Worm (Caenorhabditis elegans) whole organism, L1 larva: Measurements from ENCODE around the gene grl-5.

ENCODE experiments used
- F16B12.6 ChIP-seq: fragments of 150-350 bp; optimal IDR thresholded peaks from 2 replicates; lab custom pipeline; 2014; ENCODE audit warnings: missing biosample characterization, missing genetic modification characterization
- aha-1 ChIP-seq: fragments of 150-350 bp; optimal IDR thresholded peaks from 2 replicates; lab custom pipeline; 2014; ENCODE audit warnings: missing biosample characterization, missing genetic modification characterization
- ceh-82 ChIP-seq, 3 experiments: fragments of 150-350 bp in 1 of 3; sonication (generic microtip) in 2 of 3; optimal IDR thresholded peaks; 2 replicates each; lab custom pipeline; 2014 to 2017; ENCODE audit warnings: missing biosample characterization in 3 of 3, missing genetic modification characterization in 3 of 3
- dpl-1 ChIP-seq, 3 experiments: fragments of 150-350 bp in 2 of 3; sonication (generic microtip) in 1 of 3; optimal IDR thresholded peaks; 2 replicates each; lab custom pipeline; 2014 to 2017; ENCODE audit warnings: missing biosample characterization in 3 of 3, missing genetic modification characterization in 3 of 3, missing genetic modification reagents in 3 of 3
- egl-27 ChIP-seq, 2 experiments: fragments of 150-350 bp in 1 of 2; sonication (generic microtip); optimal IDR thresholded peaks; 3 replicates each; lab custom pipeline; 2017 to 2018; ENCODE audit warnings: missing biosample characterization in 2 of 2, missing genetic modification characterization in 2 of 2, missing genetic modification reagents in 2 of 2
- grh-1 ChIP-seq: fragments of 200-800 bp; sonication (Bioruptor generic); IDR thresholded peaks from 2 replicates; pipeline ENCODE4 v1.3.6; 2022; ENCODE audit warnings: missing genetic modification reagents, missing genetic modification characterization, missing compliant biosample characterization
- mdl-1 ChIP-seq, 2 experiments: fragments of 150-350 bp; optimal IDR thresholded peaks; 2 replicates each; lab custom pipeline; 2014 to 2017; ENCODE audit warnings: missing biosample characterization in 2 of 2, missing genetic modification characterization in 2 of 2, inconsistent platforms in 1 of 2
- nhr-237 ChIP-seq: fragments of 150-350 bp; optimal IDR thresholded peaks from 2 replicates; lab custom pipeline; 2014; ENCODE audit warnings: missing biosample characterization, missing genetic modification characterization
- zag-1 ChIP-seq: fragments of 150-350 bp; optimal IDR thresholded peaks from 2 replicates; lab custom pipeline; 2014; ENCODE audit warnings: missing biosample characterization, missing genetic modification characterization
- zip-4 ChIP-seq: fragments of 200-800 bp; sonication (Bioruptor generic); optimal IDR thresholded peaks from 2 replicates; lab custom pipeline; 2018; ENCODE audit warnings: mild to moderate bottlenecking, missing genetic modification characterization, moderate library complexity, missing compliant biosample characterization
- ztf-11 ChIP-seq, 2 experiments: sonication (generic microtip); optimal IDR thresholded peaks; 2 replicates each; lab custom pipeline; 2016 to 2017; ENCODE audit warnings: missing genetic modification characterization in 2 of 2, missing biosample characterization in 1 of 2, missing compliant biosample characterization in 1 of 2
- ztf-4 ChIP-seq: fragments of 150-350 bp; optimal IDR thresholded peaks from 2 replicates; lab custom pipeline; 2014; ENCODE audit warnings: missing biosample characterization, missing genetic modification characterization

DNA sequence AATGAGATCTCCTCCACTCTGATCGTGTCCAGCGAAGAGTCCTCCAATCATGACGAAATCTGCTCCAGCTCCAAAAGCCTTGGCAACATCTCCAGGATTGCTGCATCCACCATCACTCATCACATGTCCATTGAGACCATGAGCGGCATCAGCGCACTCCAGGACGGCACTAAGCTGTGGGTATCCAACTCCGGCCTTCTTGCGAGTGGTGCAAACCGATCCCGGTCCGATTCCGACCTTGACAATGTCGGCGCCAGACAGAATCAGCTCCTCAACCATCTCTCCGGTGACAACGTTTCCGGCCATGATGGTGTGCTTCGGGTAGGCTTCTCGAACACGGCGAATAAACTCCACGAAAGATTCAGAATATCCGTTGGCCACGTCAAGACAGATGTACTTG, 43.9 kb downstream of the grl-5 start:
- TF ChIP-seq dpl-1 (GFP tag; optimal IDR thresholded peaks at IDR 0.05; lab: Kevin White, UChicago) (no peak), aha-1 (tag; lab: Kevin White, UChicago) (no peak), F16B12.6 (tag; lab: Kevin White, UChicago) (no peak), mdl-1 (tag; optimal IDR thresholded peaks at IDR 0.05; lab: Kevin White, UChicago) (no peak), zag-1 (tag; lab: Kevin White, UChicago) (no peak), egl-27 (tag; optimal IDR thresholded peaks at IDR 0.05; lab: Kevin White, UChicago) (no peak), ztf-11 (tag; optimal IDR thresholded peaks at IDR 0.05; lab: Kevin White, UChicago) (no peak), nhr-237 (tag; lab: Kevin White, UChicago) (no peak), ztf-4 (tag; lab: Kevin White, UChicago) (no peak), grh-1 (GFP tag; lab: Robert Waterston, UW) (no peak), zip-4 (no peak), ceh-82 (tag; optimal IDR thresholded peaks at IDR 0.05; lab: Kevin White, UChicago) (no peak)
